Worm (Caenorhabditis elegans) whole organism, late embryonic: ENCODE measurements around the gene C38D4.7.

Experiments used
- F13H6.1 ChIP-seq: sonication (generic microtip); optimal IDR thresholded peaks from 2 replicates; lab custom pipeline; 2016; ENCODE audit warnings: missing genetic modification characterization, missing compliant biosample characterization
- K09A11.1 ChIP-seq: sonication (generic microtip); optimal IDR thresholded peaks from 2 replicates; lab custom pipeline; 2017; ENCODE audit warnings: antibody characterized with exemption, mild to moderate bottlenecking, missing genetic modification characterization, missing compliant biosample characterization; ENCODE audit not compliant: insufficient read depth
- T23F11.4 ChIP-seq: fragments of 200-800 bp; sonication (Bioruptor generic); optimal IDR thresholded peaks from 2 replicates; lab custom pipeline; 2018; ENCODE audit warnings: mild to moderate bottlenecking, missing genetic modification characterization, missing compliant biosample characterization
- ahr-1 ChIP-seq: sonication (generic microtip); optimal IDR thresholded peaks from 2 replicates; lab custom pipeline; 2016; ENCODE audit warnings: missing genetic modification characterization, missing compliant biosample characterization
- ama-1 ChIP-seq: fragments of 150-350 bp; optimal IDR thresholded peaks from 2 replicates; lab custom pipeline; 2014
- ceh-14 ChIP-seq: sonication (generic microtip); optimal IDR thresholded peaks from 2 replicates; lab custom pipeline; 2016; ENCODE audit warnings: missing genotype, missing genetic modification characterization, missing compliant biosample characterization
- ceh-2 ChIP-seq: sonication (generic microtip); optimal IDR thresholded peaks from 2 replicates; lab custom pipeline; 2016; ENCODE audit warnings: missing genotype, missing genetic modification characterization, missing compliant biosample characterization
- ceh-22 ChIP-seq: sonication (generic microtip); optimal IDR thresholded peaks from 2 replicates; lab custom pipeline; 2017; ENCODE audit warnings: missing biosample characterization, missing genetic modification characterization
- ceh-34 ChIP-seq: sonication (generic microtip); optimal IDR thresholded peaks from 2 replicates; lab custom pipeline; 2016; ENCODE audit warnings: mild to moderate bottlenecking, missing genetic modification characterization, missing compliant biosample characterization
- ceh-45 ChIP-seq: fragments of 200-800 bp; sonication (Bioruptor generic); IDR thresholded peaks from 2 replicates; pipeline ENCODE4 v1.3.6; 2022; ENCODE audit warnings: missing genetic modification reagents, missing genetic modification characterization, missing compliant biosample characterization
- ceh-6 ChIP-seq: fragments of 200-800 bp; sonication (Bioruptor generic); optimal IDR thresholded peaks from 2 replicates; lab custom pipeline; 2018; ENCODE audit warnings: mild to moderate bottlenecking, missing genetic modification characterization, missing compliant biosample characterization
- dmd-4 ChIP-seq: sonication (generic microtip); optimal IDR thresholded peaks from 2 replicates; lab custom pipeline; 2016; ENCODE audit warnings: borderline replicate concordance, missing genetic modification characterization, missing compliant biosample characterization
- elt-2 ChIP-seq: sonication (generic microtip); optimal IDR thresholded peaks from 2 replicates; lab custom pipeline; 2016; ENCODE audit warnings: missing genetic modification reagents, missing genetic modification characterization, missing compliant biosample characterization
- elt-4 ChIP-seq: sonication (generic microtip); optimal IDR thresholded peaks from 2 replicates; lab custom pipeline; 2016; ENCODE audit warnings: missing genetic modification characterization, missing compliant biosample characterization
- eyg-1 ChIP-seq: sonication (generic microtip); optimal IDR thresholded peaks from 2 replicates; lab custom pipeline; 2016; ENCODE audit warnings: missing genotype, missing genetic modification characterization, missing compliant biosample characterization
- fax-1 ChIP-seq: sonication (generic microtip); optimal IDR thresholded peaks from 2 replicates; lab custom pipeline; 2016; ENCODE audit warnings: missing genotype, missing genetic modification characterization, missing compliant biosample characterization
- gmeb-2 ChIP-seq: sonication (generic microtip); optimal IDR thresholded peaks from 2 replicates; lab custom pipeline; 2016; ENCODE audit warnings: missing genetic modification characterization, inconsistent platforms, missing compliant biosample characterization
- hlh-13 ChIP-seq: fragments of 200-800 bp; sonication (Bioruptor generic); optimal IDR thresholded peaks from 2 replicates; lab custom pipeline; 2018; ENCODE audit warnings: mild to moderate bottlenecking, missing genetic modification characterization, missing compliant biosample characterization
- hlh-15 ChIP-seq: sonication (generic microtip); optimal IDR thresholded peaks from 2 replicates; lab custom pipeline; 2016; ENCODE audit warnings: missing genetic modification characterization, missing compliant biosample characterization
- nfya-1 ChIP-seq: sonication (generic microtip); optimal IDR thresholded peaks from 2 replicates; lab custom pipeline; 2017; ENCODE audit warnings: missing genetic modification characterization, mild to moderate bottlenecking, missing compliant biosample characterization, antibody characterized with exemption, moderate library complexity
- nhr-11 ChIP-seq: fragments of 150-350 bp; optimal IDR thresholded peaks from 2 replicates; lab custom pipeline; 2014; ENCODE audit warnings: missing biosample characterization, missing genetic modification characterization
- nhr-232 ChIP-seq: sonication (generic microtip); optimal IDR thresholded peaks from 2 replicates; lab custom pipeline; 2016; ENCODE audit warnings: missing genetic modification characterization, missing compliant biosample characterization
- npax-4 ChIP-seq: sonication (generic microtip); optimal IDR thresholded peaks from 2 replicates; lab custom pipeline; 2016; ENCODE audit warnings: missing genetic modification characterization, missing compliant biosample characterization
- odd-2 ChIP-seq: sonication (generic microtip); optimal IDR thresholded peaks from 2 replicates; lab custom pipeline; 2017; ENCODE audit warnings: antibody characterized with exemption, mild to moderate bottlenecking, missing genetic modification characterization, missing compliant biosample characterization
- pag-3 ChIP-seq: sonication (generic microtip); optimal IDR thresholded peaks from 2 replicates; lab custom pipeline; 2016; ENCODE audit warnings: missing compliant biosample characterization, missing genetic modification characterization, borderline replicate concordance
- pax-1 ChIP-seq: fragments of 150-350 bp; optimal IDR thresholded peaks from 2 replicates; lab custom pipeline; 2014; ENCODE audit warnings: missing biosample characterization, missing genetic modification characterization
- ref-2 ChIP-seq: sonication (generic microtip); optimal IDR thresholded peaks from 2 replicates; lab custom pipeline; 2016; ENCODE audit warnings: missing genetic modification characterization, missing compliant biosample characterization
- sox-2 ChIP-seq: fragments of 200-800 bp; sonication (Bioruptor generic); IDR thresholded peaks from 2 replicates; pipeline ENCODE4 v1.3.6; 2022; ENCODE audit warnings: missing genetic modification reagents, missing genetic modification characterization, missing compliant biosample characterization
- sox-4 ChIP-seq: sonication (generic microtip); optimal IDR thresholded peaks from 2 replicates; lab custom pipeline; 2017; ENCODE audit warnings: mild to moderate bottlenecking, missing genetic modification characterization, inconsistent platforms, missing compliant biosample characterization
- syd-9 ChIP-seq: sonication (generic microtip); optimal IDR thresholded peaks from 2 replicates; lab custom pipeline; 2016; ENCODE audit warnings: mild to moderate bottlenecking, missing genetic modification characterization, moderate library complexity, missing compliant biosample characterization
- ttx-3 ChIP-seq: sonication (generic microtip); optimal IDR thresholded peaks from 2 replicates; lab custom pipeline; 2016; ENCODE audit warnings: missing genetic modification reagents, missing genetic modification characterization, missing compliant biosample characterization
- unc-3 ChIP-seq, 2 experiments: fragments of 200-800 bp in 1 of 2; sonication (Bioruptor generic) in 1 of 2; sonication (generic microtip) in 1 of 2; conservative IDR thresholded peaks in 1 of 2; optimal IDR thresholded peaks in 1 of 2; 2 replicates each; pipeline versions ENCODE4 v1.3.6 to Lab custom; 2016 to 2022; ENCODE audit warnings: missing compliant biosample characterization in 2 of 2, missing genetic modification characterization in 2 of 2, missing genetic modification reagents in 1 of 2
- unc-55 ChIP-seq: sonication (generic microtip); optimal IDR thresholded peaks from 2 replicates; lab custom pipeline; 2017; ENCODE audit warnings: missing biosample characterization, missing genetic modification reagents, missing genetic modification characterization
- unc-86 ChIP-seq: sonication (generic microtip); optimal IDR thresholded peaks from 2 replicates; lab custom pipeline; 2016; ENCODE audit warnings: missing genetic modification characterization, missing compliant biosample characterization

C38D4.7 gene

DNA sequence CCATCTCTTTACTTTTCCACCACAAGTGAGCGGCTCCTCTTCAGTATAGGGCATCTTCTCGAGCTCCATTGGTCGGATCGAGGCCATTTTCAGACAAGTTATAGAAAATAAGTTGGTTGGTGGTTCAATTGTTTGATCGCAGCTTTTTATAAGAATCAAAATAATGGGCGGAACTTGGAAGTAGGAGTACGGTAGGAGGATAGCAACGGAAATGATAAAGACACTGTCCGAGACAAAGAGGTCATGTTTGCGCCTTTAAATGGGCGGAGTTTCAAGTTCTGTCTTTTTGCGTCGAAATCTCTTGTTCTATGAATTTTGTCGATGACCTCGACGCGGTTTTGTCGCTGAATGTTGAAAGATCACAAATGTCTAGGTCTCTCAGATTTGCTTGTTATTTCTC, 11.0 kb upstream of the C38D4.7 start, which contains the start of gene F26A1.8:
TSS of gene F26A1.8 (minus strand) at position 101 of the 400 bp plus-strand sequence.
- no peak for TF ChIP-seq eyg-1 (tag; lab: Kevin White, UChicago)
- no peak for TF ChIP-seq ceh-6
- no peak for TF ChIP-seq ceh-34
- TF ChIP-seq npax-4 (tag; lab: Kevin White, UChicago) = no peak
- TF ChIP-seq ama-1 = no peak
- TF ChIP-seq nhr-232 (tag; lab: Kevin White, UChicago) = no peak
- no peak for TF ChIP-seq gmeb-2 (tag; lab: Kevin White, UChicago)
- no peak for TF ChIP-seq elt-4 (tag; lab: Kevin White, UChicago)
- no peak for TF ChIP-seq sox-4 (tag; lab: Kevin White, UChicago)
- TF ChIP-seq ttx-3 = no peak
- no peak for TF ChIP-seq sox-2 (GFP tag; lab: Robert Waterston, UW)
- TF ChIP-seq ceh-2 = no peak
- no peak for TF ChIP-seq F13H6.1 (tag; lab: Kevin White, UChicago)
- no peak for TF ChIP-seq ceh-14 (tag; lab: Kevin White, UChicago)

DNA sequence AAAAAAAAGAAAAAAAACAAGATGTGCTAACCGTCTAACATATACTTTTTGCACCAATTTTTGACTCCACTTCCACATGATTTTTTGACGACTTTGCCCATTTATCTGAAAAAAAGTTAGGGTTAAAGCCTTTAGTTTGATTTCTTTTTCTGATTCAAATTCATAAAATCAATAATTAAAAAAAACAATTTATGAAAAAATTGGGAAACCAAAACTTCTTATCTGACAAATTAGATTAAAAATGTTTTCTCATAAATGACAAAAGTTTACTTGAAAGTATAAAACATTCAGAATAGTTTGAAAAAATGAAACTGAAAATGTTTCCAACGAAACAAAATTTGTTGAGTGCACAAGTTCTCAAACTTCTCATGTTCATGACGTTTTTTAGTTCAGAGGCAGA, 8.7 kb upstream of the C38D4.7 start, which contains the start of gene F26A1.7:
TSS of gene F26A1.7 (minus strand) at position 101 of the 400 bp plus-strand sequence.
- no peak for TF ChIP-seq odd-2 (tag; lab: Kevin White, UChicago)

DNA sequence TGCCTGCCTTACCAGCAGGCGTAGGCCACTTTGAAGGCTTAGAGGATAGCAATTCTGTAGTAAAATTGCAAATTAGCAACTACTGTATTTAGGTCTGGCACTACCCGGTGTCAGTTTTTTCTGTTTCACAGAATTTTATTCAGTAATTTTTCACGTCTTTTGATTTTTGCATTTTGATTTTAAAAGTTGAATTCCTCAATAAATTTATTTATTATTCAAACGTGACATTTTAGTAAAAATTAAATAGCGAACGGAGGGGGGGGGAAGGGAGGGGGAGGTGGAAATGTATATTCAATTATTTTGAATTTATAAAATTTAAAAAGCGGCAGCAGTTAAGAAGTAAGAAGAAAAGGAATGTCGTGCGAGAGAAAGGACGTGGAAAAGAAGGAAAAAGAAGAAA, 6.1 kb upstream of the C38D4.7 start, which contains the start of gene F26A1.4:
TSS of gene F26A1.4 (plus strand) at position 301 of the 400 bp plus-strand sequence.
- TF ChIP-seq elt-2 (no peak), unc-3 (GFP tag; conservative IDR thresholded peaks at IDR 0.05; lab: Robert Waterston, UW) (no peak), unc-3 (tag; optimal IDR thresholded peaks at IDR 0.05; lab: Kevin White, UChicago) (no peak), ceh-45 (GFP tag; lab: Robert Waterston, UW) (no peak), syd-9 (tag; lab: Kevin White, UChicago) (no peak), nfya-1 (tag; lab: Kevin White, UChicago) (no peak), pax-1 (tag; lab: Kevin White, UChicago) (no peak), unc-55 (no peak), nhr-232 (tag; lab: Kevin White, UChicago) (no peak), unc-86 (tag; lab: Kevin White, UChicago) (no peak), ceh-34 (no peak), T23F11.4 (GFP tag; lab: Kevin White, UChicago) (no peak), ama-1 (no peak)

ce11 chrIII:4814730-4815129, 3.6 kb upstream of the C38D4.7 start, which contains the start of gene arl-6:
Gene arl-6, minus strand, starts transcription at chrIII:4814830.
- TF ChIP-seq pag-3 (tag; lab: Kevin White, UChicago) = no peak
- no peak for TF ChIP-seq fax-1 (tag; lab: Kevin White, UChicago)
- TF ChIP-seq dmd-4 (tag; lab: Kevin White, UChicago) = no peak
- no peak for TF ChIP-seq ref-2
- TF ChIP-seq F13H6.1 (tag; lab: Kevin White, UChicago) = no peak
- no peak for TF ChIP-seq K09A11.1
- no peak for TF ChIP-seq npax-4 (tag; lab: Kevin White, UChicago)
- TF ChIP-seq ahr-1 (tag; lab: Kevin White, UChicago) = no peak
- no peak for TF ChIP-seq hlh-15
- no peak for TF ChIP-seq sox-4 (tag; lab: Kevin White, UChicago)
- no peak for TF ChIP-seq nhr-11 (tag; lab: Kevin White, UChicago)

DNA sequence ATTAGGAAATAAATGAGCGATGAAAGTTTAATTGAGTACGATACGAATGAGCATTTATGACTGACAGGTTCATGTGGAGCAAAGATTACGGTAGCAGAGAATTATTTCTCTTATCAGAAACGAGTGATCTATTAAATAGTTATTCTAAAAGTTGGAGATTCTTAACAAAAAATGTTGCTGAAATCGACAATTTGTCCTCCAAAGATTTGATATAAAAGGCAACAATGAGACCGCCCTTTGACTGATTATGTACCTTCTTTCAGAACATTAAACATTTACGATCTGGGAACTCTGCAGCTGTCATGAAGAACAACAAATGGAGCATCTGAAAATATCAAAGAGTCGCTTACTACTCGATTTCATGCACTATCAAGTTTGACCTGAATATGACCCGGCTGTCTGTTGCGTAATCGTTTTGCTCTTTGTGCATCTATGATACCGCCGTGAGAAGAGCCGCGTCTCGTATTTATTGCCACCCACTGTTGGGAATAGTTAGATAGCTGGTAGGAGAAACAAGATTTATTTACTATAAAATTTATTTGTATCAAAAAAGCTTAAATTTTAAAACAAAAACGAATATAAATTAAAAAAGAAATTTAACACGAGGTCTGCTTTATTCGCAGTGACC, 1.5 kb downstream of the C38D4.7 start, which contains the start of gene pal-1:
TSS of gene pal-1 (minus strand) at position 51 of the 628 bp plus-strand sequence.
- TF ChIP-seq ref-2 (no peak), hlh-13 (no peak), ceh-22 (tag; lab: Kevin White, UChicago) (no peak), ceh-45 (GFP tag; lab: Robert Waterston, UW) (no peak)
